Worm (Caenorhabditis elegans): ENCODE measurements around the gene Y77E11A.12.

The Y77E11A.12 gene

ce11 chrIV:1472145-1472544 is 2.8 kb downstream of the Y77E11A.12 start:
- TF ChIP-seq let-526 (GFP tag; IDR thresholded peaks at IDR 0.05) (no peak), lin-26 (GFP tag; IDR thresholded peaks at IDR 0.05) (no peak), let-607 (tag; optimal IDR thresholded peaks at IDR 0.05) (no peak), mcd-1 (GFP tag; IDR thresholded peaks at IDR 0.05) (0 out of 2 replicates have a peak, but pooled peaks have one; percentile 22), zfh-2 (GFP tag; conservative IDR thresholded peaks at IDR 0.05) (peak; percentile 55; the same call in 1 of the 2 replicates), hmg-1.2 (GFP tag; IDR thresholded peaks at IDR 0.05) (peak; percentile 91), snpc-4 (GFP tag; optimal IDR thresholded peaks at IDR 0.05) (no peak), snpc-4 (tag; optimal IDR thresholded peaks at IDR 0.05) (no peak), F57C9.4 (tag; optimal IDR thresholded peaks at IDR 0.05) (no peak), dpl-1 (GFP tag; optimal IDR thresholded peaks at IDR 0.05) (no peak), nhr-90 (tag; optimal IDR thresholded peaks at IDR 0.05) (no peak)

ce11 chrIV:1470364-1470763 is 4.5 kb downstream of the Y77E11A.12 start:
- no peak for TF ChIP-seq madf-8 (GFP tag; conservative IDR thresholded peaks at IDR 0.05)
- TF ChIP-seq F57A8.1 (GFP tag; optimal IDR thresholded peaks at IDR 0.05): no peak
- no peak for TF ChIP-seq unc-62 (GFP tag; optimal IDR thresholded peaks at IDR 0.05)
- TF ChIP-seq egrh-3 (GFP tag; IDR thresholded peaks at IDR 0.05): no peak
- no peak for TF ChIP-seq D2030.7 (GFP tag; IDR thresholded peaks at IDR 0.05)
- no peak for TF ChIP-seq Y67H2A.10 (GFP tag; conservative IDR thresholded peaks at IDR 0.05)
- TF ChIP-seq ceh-58 (GFP tag; IDR thresholded peaks at IDR 0.05): no peak
- no peak for TF ChIP-seq hmg-20 (GFP tag; IDR thresholded peaks at IDR 0.05)
- TF ChIP-seq tbp1 (GFP tag; optimal IDR thresholded peaks at IDR 0.05): peak; percentile 82
- no peak for TF ChIP-seq nhr-120 (GFP tag; IDR thresholded peaks at IDR 0.05)
- TF ChIP-seq ztf-26 (tag; optimal IDR thresholded peaks at IDR 0.05): no peak
- TF ChIP-seq lin-26 (GFP tag; IDR thresholded peaks at IDR 0.05): 0 out of 2 replicates have a peak, but pooled peaks have one; percentile 45
- no peak for TF ChIP-seq lin-35 (GFP tag; optimal IDR thresholded peaks at IDR 0.05)
- no peak for TF ChIP-seq sptf-2 (GFP tag; optimal IDR thresholded peaks at IDR 0.05)
- no peak for TF ChIP-seq ceh-91 (GFP tag; IDR thresholded peaks at IDR 0.05)
- no peak for TF ChIP-seq rcor-1 (GFP tag; IDR thresholded peaks at IDR 0.05)
- no peak for TF ChIP-seq C17E4.6 (GFP tag; IDR thresholded peaks at IDR 0.05)
- TF ChIP-seq Y95B8A.8 (GFP tag; IDR thresholded peaks at IDR 0.05): no peak
- no peak for TF ChIP-seq bed-1 (GFP tag; IDR thresholded peaks at IDR 0.05)
- TF ChIP-seq B0261.1 (tag; optimal IDR thresholded peaks at IDR 0.05): peak; percentile 58
- TF ChIP-seq zfh-2 (GFP tag; conservative IDR thresholded peaks at IDR 0.05): no peak
- no peak for TF ChIP-seq hmg-1.2 (GFP tag; IDR thresholded peaks at IDR 0.05)
- no peak for TF ChIP-seq F55B11.4 (tag; optimal IDR thresholded peaks at IDR 0.05; ENCODE audit: borderline replicate concordance, insufficient read depth)
- no peak for TF ChIP-seq fkh-3 (tag; optimal IDR thresholded peaks at IDR 0.05)
- TF ChIP-seq nhr-80 (tag; optimal IDR thresholded peaks at IDR 0.05): no peak
- no peak for TF ChIP-seq F49E8.2 (tag; optimal IDR thresholded peaks at IDR 0.05; ENCODE audit: insufficient read depth)
- 0 out of 2 replicates have a peak, but pooled peaks have one; percentile 11 for TF ChIP-seq F33H1.4 (GFP tag; IDR thresholded peaks at IDR 0.05)
- no peak for TF ChIP-seq Y53G8AR.9 (GFP tag; conservative IDR thresholded peaks at IDR 0.05)
- TF ChIP-seq rpc-1 (optimal IDR thresholded peaks at IDR 0.05): peak; percentile 39
- TF ChIP-seq rpc-1 (tag; optimal IDR thresholded peaks at IDR 0.05): peak; percentile 68
- no peak for TF ChIP-seq pbrm-1 (GFP tag; IDR thresholded peaks at IDR 0.05)
- no peak for TF ChIP-seq nfya-1 (tag; optimal IDR thresholded peaks at IDR 0.05; ENCODE audit: borderline replicate concordance, insufficient read depth)
- TF ChIP-seq madf-3 (GFP tag; IDR thresholded peaks at IDR 0.05): no peak
- no peak for TF ChIP-seq ztf-22 (GFP tag; optimal IDR thresholded peaks at IDR 0.05)
- no peak for TF ChIP-seq snpc-4 (GFP tag; optimal IDR thresholded peaks at IDR 0.05)
- no peak for TF ChIP-seq snpc-4 (tag; optimal IDR thresholded peaks at IDR 0.05)
- TF ChIP-seq mxl-1 (tag; optimal IDR thresholded peaks at IDR 0.05): no peak

All from whole organism, young adult.